Fruit fly (Drosophila melanogaster) whole organism, adult: ENCODE data around the gene RhoGAP5A.
A peak's percentile ranks its signal among the peaks of the same experiment; 100 is the strongest.

Source experiments
- CG11617 ChIP-seq: fragments of 200-800 bp; sonication (Bioruptor generic); optimal IDR thresholded peaks from 2 replicates; lab custom pipeline; 2017; ENCODE audit warnings: mild to moderate bottlenecking, missing biosample characterization, missing genetic modification reagents, missing genetic modification characterization
- CG12768 ChIP-seq: fragments of 200-800 bp; sonication (Bioruptor generic); optimal IDR thresholded peaks from 2 replicates; lab custom pipeline; 2017; ENCODE audit warnings: missing biosample characterization, missing genetic modification characterization, mild to moderate bottlenecking, moderate library complexity, missing genetic modification reagents
- CG1620 ChIP-seq: fragments of 200-800 bp; sonication (Bioruptor generic); optimal IDR thresholded peaks from 2 replicates; lab custom pipeline; 2016; ENCODE audit warnings: missing biosample characterization, missing genetic modification characterization
- CG33017 ChIP-seq: fragments of 200-800 bp; sonication (Bioruptor generic); optimal IDR thresholded peaks from 2 replicates; lab custom pipeline; 2018; ENCODE audit warnings: missing biosample characterization, mild to moderate bottlenecking, missing genetic modification characterization, moderate library complexity
- Clk ChIP-seq: fragments of 200-800 bp; sonication (Bioruptor generic); optimal IDR thresholded peaks from 2 replicates; lab custom pipeline; 2017; ENCODE audit warnings: missing biosample characterization, missing genetic modification characterization
- Crg-1 ChIP-seq: fragments of 200-800 bp; sonication (Bioruptor generic); optimal IDR thresholded peaks from 2 replicates; lab custom pipeline; 2016; ENCODE audit warnings: missing biosample characterization, missing genetic modification characterization
- bab1 ChIP-seq: fragments of 200-800 bp; sonication (Bioruptor generic); optimal IDR thresholded peaks from 3 replicates; lab custom pipeline; 2019; ENCODE audit warnings: missing biosample characterization, mild to moderate bottlenecking, missing genetic modification characterization, moderate library complexity
- cic ChIP-seq: fragments of 200-800 bp; sonication (Bioruptor generic); optimal IDR thresholded peaks from 2 replicates; lab custom pipeline; 2017; ENCODE audit warnings: missing biosample characterization, mild to moderate bottlenecking, missing genetic modification characterization, moderate library complexity
- cnc ChIP-seq, 2 experiments: fragments of >200 bp; optimal IDR thresholded peaks; 2 replicates each; lab custom pipeline; 2017
- kay ChIP-seq: fragments of 200-800 bp; sonication (Bioruptor generic); peaks from one replicate; lab custom pipeline; 2016; ENCODE audit warnings: missing biosample characterization, missing genetic modification characterization, borderline replicate concordance
- pad ChIP-seq: fragments of 200-800 bp; sonication (Bioruptor generic); optimal IDR thresholded peaks from 3 replicates; lab custom pipeline; 2017; ENCODE audit warnings: missing biosample characterization, missing genetic modification characterization, mild to moderate bottlenecking, moderate library complexity, missing genetic modification reagents
- tj ChIP-seq: fragments of 200-800 bp; sonication (Bioruptor generic); optimal IDR thresholded peaks from 3 replicates; lab custom pipeline; 2017; ENCODE audit warnings: missing biosample characterization, mild to moderate bottlenecking, missing genetic modification characterization, moderate library complexity

Gene RhoGAP5A

dm6 chrX:5588454-5588853 lies 30.2 kb downstream of the RhoGAP5A start:
- TF ChIP-seq CG1620 (GFP tag; lab: Kevin White, UChicago) (no peak), kay (GFP tag; lab: Kevin White, UChicago) (peak; percentile 21)

- TF ChIP-seq Clk (GFP tag; lab: Kevin White, UChicago) (no peak), CG11617 (GFP tag; lab: Kevin White, UChicago) (no peak), CG33017 (tag; lab: Kevin White, UChicago) (no peak), pad (no peak), cic (no peak), CG12768 (GFP tag; lab: Kevin White, UChicago) (no peak), kay (GFP tag; lab: Kevin White, UChicago) (no peak), tj (no peak), cnc (optimal IDR thresholded peaks at IDR 0.05; lab: Kevin White, UChicago) (no peak), Crg-1 (GFP tag; lab: Kevin White, UChicago) (no peak), bab1 (no peak)
Measured at dm6 chrX:5587023-5587422, 31.6 kb downstream of the RhoGAP5A start.

- TF ChIP-seq cnc (optimal IDR thresholded peaks at IDR 0.05; lab: Kevin White, UChicago) (no peak), pad (peak; percentile 17)
Measured at dm6 chrX:5579484-5579883, 39.1 kb downstream of the RhoGAP5A start.
